Fruit fly (Drosophila melanogaster) whole organism, adult: ENCODE data around the gene HIP-R.

Experiments used
- CG11617 ChIP-seq: fragments of 200-800 bp; sonication (Bioruptor generic); optimal IDR thresholded peaks from 2 replicates; lab custom pipeline; 2017; ENCODE audit warnings: mild to moderate bottlenecking, missing biosample characterization, missing genetic modification reagents, missing genetic modification characterization
- CG12768 ChIP-seq: fragments of 200-800 bp; sonication (Bioruptor generic); optimal IDR thresholded peaks from 2 replicates; lab custom pipeline; 2017; ENCODE audit warnings: missing biosample characterization, missing genetic modification characterization, mild to moderate bottlenecking, moderate library complexity, missing genetic modification reagents
- CG14711 ChIP-seq: fragments of 200-800 bp; sonication (Bioruptor generic); optimal IDR thresholded peaks from 2 replicates; lab custom pipeline; 2018; ENCODE audit warnings: missing biosample characterization, mild to moderate bottlenecking, missing genetic modification characterization, moderate library complexity
- CG1620 ChIP-seq: fragments of 200-800 bp; sonication (Bioruptor generic); optimal IDR thresholded peaks from 2 replicates; lab custom pipeline; 2016; ENCODE audit warnings: missing biosample characterization, missing genetic modification characterization
- CG33017 ChIP-seq: fragments of 200-800 bp; sonication (Bioruptor generic); optimal IDR thresholded peaks from 2 replicates; lab custom pipeline; 2018; ENCODE audit warnings: missing biosample characterization, mild to moderate bottlenecking, missing genetic modification characterization, moderate library complexity
- CG5204 ChIP-seq: fragments of 200-800 bp; sonication (Bioruptor generic); optimal IDR thresholded peaks from 2 replicates; lab custom pipeline; 2016; ENCODE audit warnings: missing biosample characterization, missing genetic modification characterization
- CG7045 ChIP-seq: fragments of 200-800 bp; sonication (Bioruptor generic); optimal IDR thresholded peaks from 2 replicates; lab custom pipeline; 2017; ENCODE audit warnings: missing biosample characterization, mild to moderate bottlenecking, missing genetic modification characterization
- CG7101 ChIP-seq: fragments of 200-800 bp; sonication (Bioruptor generic); optimal IDR thresholded peaks from 2 replicates; lab custom pipeline; 2018; ENCODE audit warnings: missing biosample characterization, mild to moderate bottlenecking, missing genetic modification characterization, moderate library complexity
- Clk ChIP-seq: fragments of 200-800 bp; sonication (Bioruptor generic); optimal IDR thresholded peaks from 2 replicates; lab custom pipeline; 2017; ENCODE audit warnings: missing biosample characterization, missing genetic modification characterization
- Crg-1 ChIP-seq: fragments of 200-800 bp; sonication (Bioruptor generic); optimal IDR thresholded peaks from 2 replicates; lab custom pipeline; 2016; ENCODE audit warnings: missing biosample characterization, missing genetic modification characterization
- Hr96 ChIP-seq: fragments of 200-800 bp; sonication (Bioruptor generic); optimal IDR thresholded peaks from 2 replicates; lab custom pipeline; 2016; ENCODE audit warnings: missing biosample characterization, missing genetic modification characterization
- Mnt ChIP-seq: fragments of 200-800 bp; sonication (Bioruptor generic); optimal IDR thresholded peaks from 2 replicates; lab custom pipeline; 2016; ENCODE audit warnings: missing biosample characterization, mild to moderate bottlenecking, missing genetic modification characterization
- bab1 ChIP-seq: fragments of 200-800 bp; sonication (Bioruptor generic); optimal IDR thresholded peaks from 3 replicates; lab custom pipeline; 2019; ENCODE audit warnings: missing biosample characterization, mild to moderate bottlenecking, missing genetic modification characterization, moderate library complexity
- cic ChIP-seq: fragments of 200-800 bp; sonication (Bioruptor generic); optimal IDR thresholded peaks from 2 replicates; lab custom pipeline; 2017; ENCODE audit warnings: missing biosample characterization, mild to moderate bottlenecking, missing genetic modification characterization, moderate library complexity
- cnc ChIP-seq, 2 experiments: fragments of >200 bp; optimal IDR thresholded peaks; 2 replicates each; lab custom pipeline; 2017
- kay ChIP-seq: fragments of 200-800 bp; sonication (Bioruptor generic); peaks from one replicate; lab custom pipeline; 2016; ENCODE audit warnings: missing biosample characterization, missing genetic modification characterization, borderline replicate concordance
- ovo ChIP-seq: fragments of 200-800 bp; sonication (Bioruptor generic); optimal IDR thresholded peaks from 2 replicates; lab custom pipeline; 2016; ENCODE audit warnings: missing biosample characterization, missing genetic modification characterization
- pad ChIP-seq: fragments of 200-800 bp; sonication (Bioruptor generic); optimal IDR thresholded peaks from 3 replicates; lab custom pipeline; 2017; ENCODE audit warnings: missing biosample characterization, missing genetic modification characterization, mild to moderate bottlenecking, moderate library complexity, missing genetic modification reagents
- tj ChIP-seq: fragments of 200-800 bp; sonication (Bioruptor generic); optimal IDR thresholded peaks from 3 replicates; lab custom pipeline; 2017; ENCODE audit warnings: missing biosample characterization, mild to moderate bottlenecking, missing genetic modification characterization, moderate library complexity
- toe ChIP-seq: fragments of 200-800 bp; sonication (Bioruptor generic); optimal IDR thresholded peaks from 2 replicates; lab custom pipeline; 2016; ENCODE audit warnings: missing biosample characterization, missing genetic modification characterization

Gene HIP-R

dm6 chrX:3746898-3747297, 42.9 kb upstream of the HIP-R start:
- TF ChIP-seq CG1620 (GFP tag; lab: Kevin White, UChicago), result no peak
- no peak for TF ChIP-seq ovo (GFP tag; lab: Kevin White, UChicago)
- no peak for TF ChIP-seq bab1 (GFP tag; lab: Kevin White, UChicago)
- TF ChIP-seq CG33017 (tag; lab: Kevin White, UChicago), result no peak
- no peak for TF ChIP-seq cic (GFP tag; lab: Kevin White, UChicago)
- TF ChIP-seq CG5204 (GFP tag; lab: Kevin White, UChicago), result no peak
- TF ChIP-seq CG11617 (GFP tag; lab: Kevin White, UChicago), result no peak
- no peak for TF ChIP-seq cnc (optimal IDR thresholded peaks at IDR 0.05; lab: Kevin White, UChicago)
- no peak for TF ChIP-seq tj (GFP tag; lab: Kevin White, UChicago)
- TF ChIP-seq Mnt (GFP tag; lab: Kevin White, UChicago), result no peak
- TF ChIP-seq toe (GFP tag; lab: Kevin White, UChicago), result no peak
- no peak for TF ChIP-seq Hr96 (GFP tag; lab: Kevin White, UChicago)
- TF ChIP-seq Crg-1 (GFP tag; lab: Kevin White, UChicago), result no peak
- TF ChIP-seq CG7101 (tag; lab: Kevin White, UChicago), result no peak
- no peak for TF ChIP-seq CG12768 (GFP tag; lab: Kevin White, UChicago)
- no peak for TF ChIP-seq Clk

dm6 chrX:3747566-3747965, 42.2 kb upstream of the HIP-R start:
- TF ChIP-seq CG7045 (no peak), cic (GFP tag; lab: Kevin White, UChicago) (no peak), tj (GFP tag; lab: Kevin White, UChicago) (no peak), CG12768 (GFP tag; lab: Kevin White, UChicago) (no peak), cnc (optimal IDR thresholded peaks at IDR 0.05; lab: Kevin White, UChicago) (no peak), CG1620 (GFP tag; lab: Kevin White, UChicago) (no peak), toe (GFP tag; lab: Kevin White, UChicago) (no peak), CG5204 (GFP tag; lab: Kevin White, UChicago) (no peak), bab1 (GFP tag; lab: Kevin White, UChicago) (no peak)

dm6 chrX:3748248-3748647, 41.5 kb upstream of the HIP-R start:
- TF ChIP-seq toe (GFP tag; lab: Kevin White, UChicago), result no peak
- no peak for TF ChIP-seq kay (GFP tag; lab: Kevin White, UChicago)
- TF ChIP-seq cnc (optimal IDR thresholded peaks at IDR 0.05; lab: Kevin White, UChicago), result no peak
- peak; percentile 49 for TF ChIP-seq CG11617 (GFP tag; lab: Kevin White, UChicago)
- TF ChIP-seq tj (GFP tag; lab: Kevin White, UChicago), result no peak
- peak; percentile 72 for TF ChIP-seq CG7045
- TF ChIP-seq CG33017 (tag; lab: Kevin White, UChicago), result peak; percentile 80
- TF ChIP-seq bab1 (GFP tag; lab: Kevin White, UChicago), result no peak
- peak; percentile 48 for TF ChIP-seq CG12768 (GFP tag; lab: Kevin White, UChicago)
- TF ChIP-seq Mnt (GFP tag; lab: Kevin White, UChicago), result no peak
- TF ChIP-seq CG1620 (GFP tag; lab: Kevin White, UChicago), result no peak
- no peak for TF ChIP-seq Crg-1 (GFP tag; lab: Kevin White, UChicago)
- peak; percentile 30 for TF ChIP-seq Hr96 (GFP tag; lab: Kevin White, UChicago)
- TF ChIP-seq Clk, result peak; percentile 11
- no peak for TF ChIP-seq cic (GFP tag; lab: Kevin White, UChicago)
- TF ChIP-seq CG5204 (GFP tag; lab: Kevin White, UChicago), result peak; percentile 48
- peak; percentile 62 for TF ChIP-seq CG7101 (tag; lab: Kevin White, UChicago)
- no peak for TF ChIP-seq ovo (GFP tag; lab: Kevin White, UChicago)
- no peak for TF ChIP-seq pad (GFP tag; lab: Kevin White, UChicago)
- TF ChIP-seq CG14711 (tag; lab: Kevin White, UChicago), result peak; percentile 55

dm6 chrX:3748741-3749484, 40.9 kb upstream of the HIP-R start:
- no peak for TF ChIP-seq Crg-1 (GFP tag; lab: Kevin White, UChicago)
- TF ChIP-seq pad (GFP tag; lab: Kevin White, UChicago), result peak; percentile 28
- TF ChIP-seq cic (GFP tag; lab: Kevin White, UChicago), result peak; percentile 40
- peak; percentile 75 for TF ChIP-seq kay (GFP tag; lab: Kevin White, UChicago)
- TF ChIP-seq CG5204 (GFP tag; lab: Kevin White, UChicago), result no peak
- no peak for TF ChIP-seq CG7045
- TF ChIP-seq Mnt (GFP tag; lab: Kevin White, UChicago), result peak; percentile 23

- TF ChIP-seq CG7101 (tag; lab: Kevin White, UChicago), result peak; percentile 21
- TF ChIP-seq CG14711 (tag; lab: Kevin White, UChicago), result peak; percentile 10
- no peak for TF ChIP-seq cnc (optimal IDR thresholded peaks at IDR 0.05; lab: Kevin White, UChicago)
- peak; percentile 5 for TF ChIP-seq CG33017 (tag; lab: Kevin White, UChicago)
- TF ChIP-seq tj (GFP tag; lab: Kevin White, UChicago), result peak; percentile 47
These were observed 39.3 kb upstream of the HIP-R start for dm6 chrX:3750232-3751075.
